Fruit fly (Drosophila melanogaster) whole organism, embryonic: ENCODE data around the gene Lrr47.

Source experiments
- BEAF-32 ChIP-seq: fragments of 200-800 bp; sonication (Bioruptor generic); optimal IDR thresholded peaks from 3 replicates; lab custom pipeline; 2017; ENCODE audit warnings: missing biosample characterization, missing genetic modification characterization, mild to moderate bottlenecking, moderate library complexity, missing genetic modification reagents
- Bdp1 ChIP-seq: fragments of 200-800 bp; sonication (Bioruptor generic); optimal IDR thresholded peaks from 3 replicates; lab custom pipeline; 2016; ENCODE audit warnings: missing biosample characterization, missing genetic modification characterization
- CG10366 ChIP-seq: fragments of 200-800 bp; sonication (Bioruptor generic); IDR thresholded peaks from 2 replicates; pipeline ENCODE4 v1.3.6; 2022; ENCODE audit warnings: missing biosample characterization, missing genetic modification characterization
- CG10462 ChIP-seq: fragments of 200-800 bp; sonication (Bioruptor generic); optimal IDR thresholded peaks from 2 replicates; lab custom pipeline; 2016; ENCODE audit warnings: missing biosample characterization, missing genetic modification characterization
- CG10654 ChIP-seq: fragments of 200-800 bp; sonication (Bioruptor generic); optimal IDR thresholded peaks from 2 replicates; lab custom pipeline; 2016; ENCODE audit warnings: missing biosample characterization, missing genetic modification characterization
- CG11456 ChIP-seq: fragments of 200-800 bp; sonication (Bioruptor generic); IDR thresholded peaks from 3 replicates; pipeline ENCODE4 v1.3.6; 2022; ENCODE audit warnings: missing biosample characterization, missing genetic modification characterization
- CG14050 ChIP-seq: fragments of 200-800 bp; sonication (Bioruptor generic); IDR thresholded peaks from 3 replicates; pipeline ENCODE4 v1.3.6; 2022; ENCODE audit warnings: missing biosample characterization, missing genetic modification characterization
- CG14965 ChIP-seq: fragments of 200-800 bp; sonication (Bioruptor generic); optimal IDR thresholded peaks from 2 replicates; lab custom pipeline; 2016; ENCODE audit warnings: missing biosample characterization, missing genetic modification characterization, borderline replicate concordance
- CG15269 ChIP-seq: fragments of 200-800 bp; sonication (Bioruptor generic); optimal IDR thresholded peaks from 2 replicates; lab custom pipeline; 2018; ENCODE audit warnings: missing biosample characterization, mild to moderate bottlenecking, missing genetic modification characterization, moderate library complexity
- CG1603 ChIP-seq: fragments of 200-800 bp; sonication (Bioruptor generic); optimal IDR thresholded peaks from 2 replicates; lab custom pipeline; 2019; ENCODE audit warnings: missing biosample characterization, mild to moderate bottlenecking, missing genetic modification characterization, moderate library complexity
- CG18262 ChIP-seq: fragments of 200-800 bp; optimal IDR thresholded peaks from 3 replicates; lab custom pipeline; 2019; ENCODE audit warnings: missing biosample characterization, mild to moderate bottlenecking, missing genetic modification characterization, moderate library complexity
- CG2875 ChIP-seq: fragments of 200-800 bp; sonication (Bioruptor generic); optimal IDR thresholded peaks from 2 replicates; lab custom pipeline; 2017; ENCODE audit warnings: missing biosample characterization, mild to moderate bottlenecking, missing genetic modification characterization, missing genetic modification reagents
- CG2889 ChIP-seq: fragments of 200-800 bp; sonication (Bioruptor generic); IDR thresholded peaks from 3 replicates; pipeline ENCODE4 v1.3.6; 2022; ENCODE audit warnings: missing biosample characterization, missing genetic modification characterization
- CG31388 ChIP-seq: fragments of 200-800 bp; sonication (Bioruptor generic); optimal IDR thresholded peaks from 2 replicates; lab custom pipeline; 2016; ENCODE audit warnings: missing biosample characterization, missing genetic modification characterization
- CG3838 ChIP-seq: fragments of 200-800 bp; sonication (Bioruptor generic); optimal IDR thresholded peaks from 3 replicates; lab custom pipeline; 2016; ENCODE audit warnings: missing biosample characterization, missing genetic modification characterization
- CG42726 ChIP-seq: fragments of 200-800 bp; sonication (Bioruptor generic); IDR thresholded peaks from 2 replicates; pipeline ENCODE4 v1.3.6; 2022; ENCODE audit warnings: missing biosample characterization, missing genetic modification characterization; ENCODE audit not compliant: partially characterized antibody
- CG7357 ChIP-seq: fragments of 200-800 bp; sonication (Bioruptor generic); IDR thresholded peaks from 3 replicates; pipeline ENCODE4 v1.3.6; 2022; ENCODE audit warnings: missing biosample characterization, missing genetic modification characterization
- CG7928 ChIP-seq: fragments of 200-800 bp; sonication (Bioruptor generic); optimal IDR thresholded peaks from 2 replicates; lab custom pipeline; 2017; ENCODE audit warnings: missing biosample characterization, mild to moderate bottlenecking, missing genetic modification characterization
- CG8478 ChIP-seq: fragments of >200 bp; optimal IDR thresholded peaks from 2 replicates; lab custom pipeline; 2018
- CG9609 ChIP-seq: fragments of 200-800 bp; sonication (Bioruptor generic); optimal IDR thresholded peaks from 3 replicates; lab custom pipeline; 2016; ENCODE audit warnings: missing biosample characterization, missing genetic modification characterization
- CoRest ChIP-seq: fragments of 200-800 bp; sonication (Bioruptor generic); optimal IDR thresholded peaks from 3 replicates; lab custom pipeline; 2018; ENCODE audit warnings: missing biosample characterization, mild to moderate bottlenecking, missing genetic modification characterization, moderate library complexity
- Ets65A ChIP-seq: fragments of 200-800 bp; sonication (Bioruptor generic); peaks from one replicate; lab custom pipeline; 2016; ENCODE audit warnings: missing biosample characterization, missing genetic modification characterization
- HHEX ChIP-seq: fragments of 200-800 bp; sonication (Bioruptor generic); optimal IDR thresholded peaks from 3 replicates; lab custom pipeline; 2017; ENCODE audit warnings: missing biosample characterization, mild to moderate bottlenecking, missing genetic modification characterization, missing genetic modification reagents
- Hr78 ChIP-seq, 2 experiments: fragments of 200-800 bp in 1 of 2; fragments of >200 bp in 1 of 2; sonication (Bioruptor generic) in 1 of 2; optimal IDR thresholded peaks; 2 replicates each; lab custom pipeline; 2017 to 2019; ENCODE audit warnings: missing biosample characterization in 2 of 2, missing genetic modification characterization in 2 of 2, mild to moderate bottlenecking in 1 of 2, moderate library complexity in 1 of 2
- Nf-YB ChIP-seq: fragments of 200-800 bp; sonication (Bioruptor generic); optimal IDR thresholded peaks from 3 replicates; lab custom pipeline; 2019; ENCODE audit warnings: missing biosample characterization, mild to moderate bottlenecking, missing genetic modification characterization, moderate library complexity
- Ssrp ChIP-seq: fragments of 200-800 bp; sonication (Bioruptor generic); optimal IDR thresholded peaks from 2 replicates; lab custom pipeline; 2018; ENCODE audit warnings: missing biosample characterization, mild to moderate bottlenecking, missing genetic modification characterization, moderate library complexity
- Taf1 ChIP-seq: fragments of 200-800 bp; sonication (Bioruptor generic); IDR thresholded peaks from 2 replicates; pipeline ENCODE4 v1.3.6; 2022; ENCODE audit warnings: missing biosample characterization, missing genetic modification characterization
- Usf ChIP-seq: fragments of 200-800 bp; sonication (Bioruptor generic); optimal IDR thresholded peaks from 2 replicates; lab custom pipeline; 2017; ENCODE audit warnings: missing genotype, missing biosample characterization, missing genetic modification characterization
- al ChIP-seq: fragments of 200-800 bp; sonication (Bioruptor generic); IDR thresholded peaks from 2 replicates; pipeline ENCODE4 v1.3.6; 2022; ENCODE audit warnings: missing biosample characterization, missing genetic modification characterization
- ato ChIP-seq: fragments of 200-800 bp; sonication (Bioruptor generic); IDR thresholded peaks from 2 replicates; pipeline ENCODE4 v1.3.6; 2022; ENCODE audit warnings: missing biosample characterization, missing genetic modification characterization; ENCODE audit not compliant: partially characterized antibody
- bbx ChIP-seq: fragments of 200-800 bp; sonication (Bioruptor generic); IDR thresholded peaks from 2 replicates; pipeline ENCODE4 v1.3.6; 2022; ENCODE audit warnings: missing biosample characterization, missing genetic modification characterization; ENCODE audit not compliant: partially characterized antibody
- cas ChIP-seq: fragments of 200-800 bp; sonication (Bioruptor generic); IDR thresholded peaks from 2 replicates; pipeline ENCODE4 v1.3.6; 2022; ENCODE audit warnings: missing biosample characterization, missing genetic modification characterization
- cato ChIP-seq: fragments of 200-800 bp; sonication (Bioruptor generic); optimal IDR thresholded peaks from 2 replicates; lab custom pipeline; 2016; ENCODE audit warnings: missing biosample characterization, missing genetic modification characterization, borderline replicate concordance
- chm ChIP-seq: fragments of 200-800 bp; sonication (Bioruptor generic); IDR thresholded peaks from 2 replicates; pipeline ENCODE4 v1.3.6; 2022; ENCODE audit warnings: missing biosample characterization, missing genetic modification characterization
- cwo ChIP-seq: fragments of 200-800 bp; sonication (Bioruptor generic); optimal IDR thresholded peaks from 3 replicates; lab custom pipeline; 2017; ENCODE audit warnings: missing biosample characterization, missing genetic modification characterization, mild to moderate bottlenecking, moderate library complexity, missing genetic modification reagents
- dysf ChIP-seq: fragments of 200-800 bp; sonication (Bioruptor generic); IDR thresholded peaks from 3 replicates; pipeline ENCODE4 v1.3.6; 2022; ENCODE audit warnings: missing biosample characterization, missing genetic modification characterization
- emc ChIP-seq: fragments of 200-800 bp; sonication (Bioruptor generic); optimal IDR thresholded peaks from 2 replicates; lab custom pipeline; 2016; ENCODE audit warnings: missing biosample characterization, missing genetic modification characterization
- en ChIP-seq: fragments of 200-800 bp; sonication (Bioruptor generic); optimal IDR thresholded peaks from 2 replicates; lab custom pipeline; 2016; ENCODE audit warnings: missing biosample characterization, missing genetic modification characterization
- eve ChIP-seq, 2 experiments: fragments of >200 bp; optimal IDR thresholded peaks; 2 replicates each; lab custom pipeline; 2017; ENCODE audit warnings: missing biosample characterization in 2 of 2, missing genetic modification characterization in 2 of 2
- ewg ChIP-seq: fragments of 200-800 bp; sonication (Bioruptor generic); optimal IDR thresholded peaks from 3 replicates; lab custom pipeline; 2017; ENCODE audit warnings: mild to moderate bottlenecking, missing biosample characterization, missing genetic modification reagents, missing genetic modification characterization
- fd102C ChIP-seq: fragments of 200-800 bp; sonication (Bioruptor generic); optimal IDR thresholded peaks from 2 replicates; lab custom pipeline; 2018; ENCODE audit warnings: missing biosample characterization, mild to moderate bottlenecking, missing genetic modification characterization, moderate library complexity
- gcm2 ChIP-seq: fragments of 200-800 bp; sonication (Bioruptor generic); optimal IDR thresholded peaks from 2 replicates; lab custom pipeline; 2016; ENCODE audit warnings: missing biosample characterization, missing genetic modification characterization
- gt ChIP-seq: fragments of 200-800 bp; sonication (Bioruptor generic); IDR thresholded peaks from 2 replicates; pipeline ENCODE4 v1.3.6; 2022; ENCODE audit warnings: missing biosample characterization, missing genetic modification characterization
- luna ChIP-seq: fragments of 200-800 bp; sonication (Bioruptor generic); optimal IDR thresholded peaks from 2 replicates; lab custom pipeline; 2016; ENCODE audit warnings: missing biosample characterization, missing genetic modification characterization
- maf-S ChIP-seq: fragments of 200-800 bp; sonication (Bioruptor generic); optimal IDR thresholded peaks from 2 replicates; lab custom pipeline; 2016; ENCODE audit warnings: missing biosample characterization, missing genetic modification characterization
- nmo ChIP-seq: fragments of 200-800 bp; sonication (Bioruptor generic); optimal IDR thresholded peaks from 2 replicates; lab custom pipeline; 2018; ENCODE audit warnings: missing biosample characterization, mild to moderate bottlenecking, missing genetic modification characterization, moderate library complexity
- p53 ChIP-seq: fragments of 200-800 bp; sonication (Bioruptor generic); optimal IDR thresholded peaks from 2 replicates; lab custom pipeline; 2016; ENCODE audit warnings: missing biosample characterization, missing genetic modification characterization
- pum ChIP-seq: fragments of 200-800 bp; sonication (Bioruptor generic); optimal IDR thresholded peaks from 2 replicates; lab custom pipeline; 2016; ENCODE audit warnings: missing biosample characterization, missing genetic modification characterization
- sima ChIP-seq: fragments of 200-800 bp; sonication (Bioruptor generic); optimal IDR thresholded peaks from 2 replicates; lab custom pipeline; 2016; ENCODE audit warnings: missing biosample characterization, missing genetic modification characterization
- stc ChIP-seq: fragments of 200-800 bp; sonication (Bioruptor generic); IDR thresholded peaks from 2 replicates; pipeline ENCODE4 v1.3.6; 2022; ENCODE audit warnings: missing biosample characterization, missing genetic modification characterization
- unpg ChIP-seq: fragments of 200-800 bp; sonication (Bioruptor generic); optimal IDR thresholded peaks from 3 replicates; lab custom pipeline; 2018; ENCODE audit warnings: missing biosample characterization, mild to moderate bottlenecking, missing genetic modification characterization, moderate library complexity

The Lrr47 gene

DNA sequence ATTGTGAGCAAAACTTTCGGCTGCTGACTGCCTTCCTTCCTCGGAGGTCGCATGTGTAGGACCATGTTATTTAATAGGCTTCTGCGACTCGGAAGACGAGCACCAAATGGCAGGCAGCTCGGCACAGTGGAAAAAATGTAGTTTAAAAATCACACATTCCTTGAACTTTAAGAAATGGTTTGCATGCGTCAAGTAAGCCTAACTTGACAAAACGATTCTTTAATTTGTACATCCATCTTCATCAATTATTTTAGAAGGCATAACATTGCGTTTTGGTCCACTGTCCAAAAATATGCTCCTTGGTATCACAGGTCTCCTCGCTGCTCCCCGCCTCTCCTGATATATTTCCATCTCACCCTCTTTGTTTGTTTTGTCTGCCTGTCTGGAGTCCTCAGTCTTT lies 48.5 kb downstream of the Lrr47 start (continued):
- TF ChIP-seq CG8478 (lab: Kevin White, UChicago) = no peak
- TF ChIP-seq CG2889 (GFP tag; lab: Robert Waterston, UW) = peak; percentile 48; the same call in 1 of the 3 replicates
- TF ChIP-seq al (GFP tag; lab: Robert Waterston, UW) = no peak
- TF ChIP-seq ewg = no peak
- TF ChIP-seq gcm2 (GFP tag; lab: Kevin White, UChicago) = no peak
- no peak for TF ChIP-seq cas (GFP tag; lab: Robert Waterston, UW)
- TF ChIP-seq CG11456 (GFP tag; lab: Robert Waterston, UW) = 0 out of 3 replicates have a peak, but pooled peaks have one; percentile 64
- TF ChIP-seq CG15269 = peak; percentile 53
- no peak for TF ChIP-seq sima (GFP tag; lab: Kevin White, UChicago)
- TF ChIP-seq cato = no peak
- TF ChIP-seq ato (GFP tag; lab: Robert Waterston, UW) = no peak
- TF ChIP-seq BEAF-32 (GFP tag; lab: Kevin White, UChicago) = no peak
- peak; percentile 50 for TF ChIP-seq unpg
- no peak for TF ChIP-seq Nf-YB (GFP tag; lab: Kevin White, UChicago)
- peak; percentile 58 for TF ChIP-seq CG1603 (tag; lab: Kevin White, UChicago)
- peak; percentile 15 for TF ChIP-seq CG18262
- TF ChIP-seq CG3838 (GFP tag; lab: Kevin White, UChicago) = no peak
- TF ChIP-seq eve (GFP tag; optimal IDR thresholded peaks at IDR 0.05; lab: Kevin White, UChicago) = peak in 1 of 2 experiments; percentile 13
- TF ChIP-seq bbx (GFP tag; lab: Robert Waterston, UW) = no peak
- TF ChIP-seq chm (GFP tag; lab: Robert Waterston, UW) = no peak
- no peak for TF ChIP-seq Hr78 (GFP tag; optimal IDR thresholded peaks at IDR 0.05; lab: Kevin White, UChicago)
- no peak for TF ChIP-seq p53 (GFP tag; lab: Kevin White, UChicago)
- TF ChIP-seq Ssrp (tag; lab: Kevin White, UChicago) = no peak
- TF ChIP-seq Ets65A (GFP tag; lab: Kevin White, UChicago) = peak; percentile 2
- TF ChIP-seq luna (GFP tag; lab: Kevin White, UChicago) = no peak
- TF ChIP-seq HHEX (GFP tag; lab: Kevin White, UChicago) = peak; percentile 52
- no peak for TF ChIP-seq CG10462 (GFP tag; lab: Kevin White, UChicago)
- TF ChIP-seq CG7357 (GFP tag; lab: Robert Waterston, UW) = 0 out of 3 replicates have a peak, but pooled peaks have one; percentile 27
- peak; percentile 5 for TF ChIP-seq CG9609 (GFP tag; lab: Kevin White, UChicago)
- no peak for TF ChIP-seq CG10654 (GFP tag; lab: Kevin White, UChicago)
- peak; percentile 10 for TF ChIP-seq nmo (GFP tag; lab: Kevin White, UChicago)
- TF ChIP-seq CG31388 = no peak
- no peak for TF ChIP-seq Usf (GFP tag; lab: Kevin White, UChicago)
- peak; percentile 51; the same call in 1 of the 2 replicates for TF ChIP-seq Taf1 (GFP tag; lab: Robert Waterston, UW)
- TF ChIP-seq pum (GFP tag; lab: Kevin White, UChicago) = peak; percentile 14
- TF ChIP-seq dysf (GFP tag; lab: Robert Waterston, UW) = peak; percentile 76
- no peak for TF ChIP-seq Bdp1
- no peak for TF ChIP-seq gt (GFP tag; lab: Robert Waterston, UW)
- peak; percentile 57 for TF ChIP-seq cwo (GFP tag; lab: Kevin White, UChicago)
- no peak for TF ChIP-seq maf-S
- TF ChIP-seq CG14965 (GFP tag; lab: Kevin White, UChicago) = no peak
- peak; percentile 39 for TF ChIP-seq CoRest (tag; lab: Kevin White, UChicago)
- no peak for TF ChIP-seq CG42726 (GFP tag; lab: Robert Waterston, UW)
- no peak for TF ChIP-seq stc (GFP tag; lab: Robert Waterston, UW)
- no peak for TF ChIP-seq CG2875 (GFP tag; lab: Kevin White, UChicago)
- no peak for TF ChIP-seq emc (GFP tag; lab: Kevin White, UChicago)
- TF ChIP-seq CG14050 = peak; percentile 23; the same call in 1 of the 3 replicates
- no peak for TF ChIP-seq en
- no peak for TF ChIP-seq CG7928 (GFP tag; lab: Kevin White, UChicago)
- 0 out of 2 replicates have a peak, but pooled peaks have one; percentile 26 for TF ChIP-seq CG10366 (GFP tag; lab: Robert Waterston, UW)
- no peak for TF ChIP-seq fd102C (GFP tag; lab: Kevin White, UChicago)
